Fruit fly (Drosophila melanogaster) whole organism, embryonic: ENCODE measurements around the gene CG3587.

Experiments
- CG10267 ChIP-seq: fragments of 200-800 bp; sonication (Bioruptor generic); optimal IDR thresholded peaks from 2 replicates; lab custom pipeline; 2018; ENCODE audit warnings: missing biosample characterization, mild to moderate bottlenecking, missing genetic modification characterization, moderate library complexity
- CG11247 ChIP-seq: fragments of 200-800 bp; sonication (Bioruptor generic); IDR thresholded peaks from 2 replicates; pipeline ENCODE4 v1.3.6; 2022; ENCODE audit warnings: missing biosample characterization, missing genetic modification characterization
- CG11696 ChIP-seq: fragments of 200-800 bp; sonication (Bioruptor generic); IDR thresholded peaks from 2 replicates; pipeline ENCODE4 v1.3.6; 2022; ENCODE audit warnings: missing biosample characterization, missing genetic modification characterization
- CG12744 ChIP-seq: fragments of 200-800 bp; sonication (Bioruptor generic); optimal IDR thresholded peaks from 2 replicates; lab custom pipeline; 2016; ENCODE audit warnings: missing biosample characterization, missing genetic modification characterization
- CG12769 ChIP-seq: fragments of 200-800 bp; sonication (Bioruptor generic); optimal IDR thresholded peaks from 2 replicates; lab custom pipeline; 2019; ENCODE audit warnings: missing biosample characterization, mild to moderate bottlenecking, missing genetic modification characterization, moderate library complexity
- CG1603 ChIP-seq: fragments of 200-800 bp; sonication (Bioruptor generic); optimal IDR thresholded peaks from 2 replicates; lab custom pipeline; 2019; ENCODE audit warnings: missing biosample characterization, mild to moderate bottlenecking, missing genetic modification characterization, moderate library complexity
- CG17359 ChIP-seq: fragments of 200-800 bp; sonication (Bioruptor generic); optimal IDR thresholded peaks from 3 replicates; lab custom pipeline; 2018; ENCODE audit warnings: missing biosample characterization, mild to moderate bottlenecking, missing genetic modification characterization, moderate library complexity
- CG17361 ChIP-seq: fragments of 200-800 bp; sonication (Bioruptor generic); IDR thresholded peaks from 3 replicates; pipeline ENCODE4 v1.3.6; 2022; ENCODE audit warnings: missing biosample characterization, missing genetic modification characterization
- CG17612 ChIP-seq: fragments of 200-800 bp; sonication (Bioruptor generic); IDR thresholded peaks from 2 replicates; pipeline ENCODE4 v1.3.6; 2022; ENCODE audit warnings: missing biosample characterization, missing genetic modification characterization
- CG17802 ChIP-seq: fragments of 200-800 bp; sonication (Bioruptor generic); optimal IDR thresholded peaks from 2 replicates; lab custom pipeline; 2018; ENCODE audit warnings: missing biosample characterization, mild to moderate bottlenecking, missing genetic modification characterization, moderate library complexity
- CG2120 ChIP-seq: fragments of 200-800 bp; sonication (Bioruptor generic); optimal IDR thresholded peaks from 3 replicates; lab custom pipeline; 2016; ENCODE audit warnings: missing biosample characterization, missing genetic modification characterization
- CG30403 ChIP-seq: fragments of 200-800 bp; sonication (Bioruptor generic); optimal IDR thresholded peaks from 3 replicates; lab custom pipeline; 2016; ENCODE audit warnings: missing biosample characterization, missing genetic modification characterization
- CG31224 ChIP-seq: fragments of 200-800 bp; sonication (Bioruptor generic); IDR thresholded peaks from 2 replicates; pipeline ENCODE4 v1.3.6; 2022; ENCODE audit warnings: missing biosample characterization, missing genetic modification characterization
- CG3281 ChIP-seq: fragments of 200-800 bp; sonication (Bioruptor generic); optimal IDR thresholded peaks from 3 replicates; lab custom pipeline; 2017; ENCODE audit warnings: missing biosample characterization, mild to moderate bottlenecking, missing genetic modification characterization
- CG34422 ChIP-seq: fragments of 200-800 bp; sonication (Bioruptor generic); IDR thresholded peaks from 3 replicates; pipeline ENCODE4 v1.3.6; 2022; ENCODE audit warnings: missing biosample characterization, missing genetic modification characterization
- CG43689 ChIP-seq: fragments of 200-800 bp; sonication (Bioruptor generic); IDR thresholded peaks from 2 replicates; pipeline ENCODE4 v1.3.6; 2022; ENCODE audit warnings: missing biosample characterization, missing genetic modification characterization
- CG4617 ChIP-seq: fragments of 200-800 bp; sonication (Bioruptor generic); optimal IDR thresholded peaks from 3 replicates; lab custom pipeline; 2016; ENCODE audit warnings: missing biosample characterization, missing genetic modification characterization, borderline replicate concordance
- CG5180 ChIP-seq: fragments of 200-800 bp; sonication (Bioruptor generic); optimal IDR thresholded peaks from 3 replicates; lab custom pipeline; 2017; ENCODE audit warnings: missing biosample characterization, missing genetic modification characterization, mild to moderate bottlenecking, moderate library complexity, missing genetic modification reagents
- CG6813 ChIP-seq: fragments of 200-800 bp; sonication (Bioruptor generic); optimal IDR thresholded peaks from 2 replicates; lab custom pipeline; 2017; ENCODE audit warnings: missing biosample characterization, missing genetic modification characterization, mild to moderate bottlenecking, moderate library complexity, missing genetic modification reagents
- CG8359 ChIP-seq: fragments of 200-800 bp; sonication (Bioruptor generic); optimal IDR thresholded peaks from 2 replicates; lab custom pipeline; 2017; ENCODE audit warnings: missing biosample characterization, mild to moderate bottlenecking, missing genetic modification characterization, borderline replicate concordance
- CG9609 ChIP-seq: fragments of 200-800 bp; sonication (Bioruptor generic); optimal IDR thresholded peaks from 3 replicates; lab custom pipeline; 2016; ENCODE audit warnings: missing biosample characterization, missing genetic modification characterization
- CrebB ChIP-seq: fragments of 200-800 bp; sonication (Bioruptor generic); optimal IDR thresholded peaks from 3 replicates; lab custom pipeline; 2018; ENCODE audit warnings: missing biosample characterization, mild to moderate bottlenecking, missing genetic modification characterization
- Deaf1 ChIP-seq: fragments of 200-800 bp; optimal IDR thresholded peaks from 3 replicates; lab custom pipeline; 2019; ENCODE audit warnings: missing biosample characterization, mild to moderate bottlenecking, missing genetic modification characterization, moderate library complexity
- Dip2 ChIP-seq: fragments of 200-800 bp; sonication (Bioruptor generic); IDR thresholded peaks from 2 replicates; pipeline ENCODE4 v1.3.6; 2022; ENCODE audit warnings: missing biosample characterization, missing genetic modification characterization
- Eip74EF ChIP-seq, 2 experiments: fragments of 200-800 bp in 1 of 2; fragments of >200 bp in 1 of 2; sonication (Bioruptor generic) in 1 of 2; optimal IDR thresholded peaks; 2 replicates each; lab custom pipeline; 2017 to 2019; ENCODE audit warnings: missing biosample characterization in 2 of 2, missing genetic modification characterization in 2 of 2, mild to moderate bottlenecking in 1 of 2, moderate library complexity in 1 of 2
- Ets65A ChIP-seq: fragments of 200-800 bp; sonication (Bioruptor generic); peaks from one replicate; lab custom pipeline; 2016; ENCODE audit warnings: missing biosample characterization, missing genetic modification characterization
- Fer2 ChIP-seq: fragments of 200-800 bp; sonication (Bioruptor generic); optimal IDR thresholded peaks from 2 replicates; lab custom pipeline; 2018; ENCODE audit warnings: missing biosample characterization, mild to moderate bottlenecking, missing genetic modification characterization, moderate library complexity
- Hmx ChIP-seq: fragments of 200-800 bp; sonication (Bioruptor generic); optimal IDR thresholded peaks from 2 replicates; lab custom pipeline; 2016; ENCODE audit warnings: missing biosample characterization, missing genetic modification characterization
- Mrtf ChIP-seq: fragments of 200-800 bp; sonication (Bioruptor generic); IDR thresholded peaks from 3 replicates; pipeline ENCODE4 v1.3.6; 2022; ENCODE audit warnings: missing biosample characterization, missing genetic modification characterization
- Rfx ChIP-seq: fragments of 200-800 bp; sonication (Bioruptor generic); IDR thresholded peaks from 2 replicates; pipeline ENCODE4 v1.3.6; 2022; ENCODE audit warnings: missing biosample characterization, missing genetic modification characterization
- Scr ChIP-seq: fragments of 200-800 bp; sonication (Bioruptor generic); IDR thresholded peaks from 2 replicates; pipeline ENCODE4 v1.3.6; 2022; ENCODE audit warnings: missing biosample characterization, missing genetic modification characterization; ENCODE audit not compliant: partially characterized antibody
- Vsx1 ChIP-seq: fragments of 200-800 bp; sonication (Bioruptor generic); optimal IDR thresholded peaks from 2 replicates; lab custom pipeline; 2017; ENCODE audit warnings: missing biosample characterization, mild to moderate bottlenecking, missing genetic modification characterization, missing genetic modification reagents
- al ChIP-seq: fragments of 200-800 bp; sonication (Bioruptor generic); IDR thresholded peaks from 2 replicates; pipeline ENCODE4 v1.3.6; 2022; ENCODE audit warnings: missing biosample characterization, missing genetic modification characterization
- ap ChIP-seq: fragments of 200-800 bp; sonication (Bioruptor generic); IDR thresholded peaks from 2 replicates; pipeline ENCODE4 v1.3.6; 2022; ENCODE audit warnings: missing biosample characterization, missing genetic modification characterization
- ara ChIP-seq: fragments of 200-800 bp; sonication (Bioruptor generic); IDR thresholded peaks from 2 replicates; pipeline ENCODE4 v1.3.6; 2022; ENCODE audit warnings: missing biosample characterization, missing genetic modification characterization
- cad ChIP-seq: fragments of >200 bp; optimal IDR thresholded peaks from 2 replicates; lab custom pipeline; 2017; ENCODE audit warnings: missing biosample characterization, missing genetic modification characterization
- cato ChIP-seq: fragments of 200-800 bp; sonication (Bioruptor generic); optimal IDR thresholded peaks from 2 replicates; lab custom pipeline; 2016; ENCODE audit warnings: missing biosample characterization, missing genetic modification characterization, borderline replicate concordance
- crol ChIP-seq: fragments of 200-800 bp; sonication (Bioruptor generic); IDR thresholded peaks from 2 replicates; pipeline ENCODE4 v1.3.6; 2022; ENCODE audit warnings: missing biosample characterization, missing genetic modification characterization
- eve ChIP-seq, 2 experiments: fragments of >200 bp; optimal IDR thresholded peaks; 2 replicates each; lab custom pipeline; 2017; ENCODE audit warnings: missing biosample characterization in 2 of 2, missing genetic modification characterization in 2 of 2
- fd64A ChIP-seq: fragments of 200-800 bp; sonication (Bioruptor generic); optimal IDR thresholded peaks from 3 replicates; lab custom pipeline; 2018; ENCODE audit warnings: missing biosample characterization, mild to moderate bottlenecking, missing genetic modification characterization
- fru ChIP-seq: fragments of >200 bp; optimal IDR thresholded peaks from 2 replicates; lab custom pipeline; 2017
- gem ChIP-seq: fragments of 200-800 bp; sonication (Bioruptor generic); optimal IDR thresholded peaks from 2 replicates; lab custom pipeline; 2019; ENCODE audit warnings: missing biosample characterization, mild to moderate bottlenecking, missing genetic modification characterization, moderate library complexity
- jumu ChIP-seq: fragments of 200-800 bp; sonication (Bioruptor generic); optimal IDR thresholded peaks from 3 replicates; lab custom pipeline; 2016; ENCODE audit warnings: missing biosample characterization, missing genetic modification characterization
- lilli ChIP-seq: fragments of 200-800 bp; sonication (Bioruptor generic); optimal IDR thresholded peaks from 3 replicates; lab custom pipeline; 2016; ENCODE audit warnings: missing biosample characterization, missing genetic modification characterization
- lov ChIP-seq, 2 experiments: fragments of 200-800 bp in 1 of 2; fragments of >200 bp in 1 of 2; sonication (Bioruptor generic) in 1 of 2; IDR thresholded peaks in 1 of 2; optimal IDR thresholded peaks in 1 of 2; 2 replicates in 1 of 2; 3 replicates in 1 of 2; pipeline versions ENCODE4 v1.3.6 to Lab custom; 2017 to 2022; ENCODE audit warnings: missing biosample characterization in 1 of 2, missing genetic modification characterization in 1 of 2
- maf-S ChIP-seq: fragments of 200-800 bp; sonication (Bioruptor generic); optimal IDR thresholded peaks from 2 replicates; lab custom pipeline; 2016; ENCODE audit warnings: missing biosample characterization, missing genetic modification characterization
- peb ChIP-seq: fragments of 200-800 bp; sonication (Bioruptor generic); IDR thresholded peaks from 2 replicates; pipeline ENCODE4 v1.3.6; 2022; ENCODE audit warnings: missing biosample characterization, missing genetic modification characterization
- pita ChIP-seq: fragments of 200-800 bp; sonication (Bioruptor generic); optimal IDR thresholded peaks from 2 replicates; lab custom pipeline; 2017; ENCODE audit warnings: missing biosample characterization, mild to moderate bottlenecking, missing genetic modification characterization
- sim ChIP-seq: fragments of 200-800 bp; sonication (Bioruptor generic); IDR thresholded peaks from 2 replicates; pipeline ENCODE4 v1.3.6; 2022; ENCODE audit warnings: missing biosample characterization, missing genetic modification characterization
- ssp ChIP-seq: fragments of 200-800 bp; sonication (Bioruptor generic); IDR thresholded peaks from 2 replicates; pipeline ENCODE4 v1.3.6; 2022; ENCODE audit warnings: missing biosample characterization, missing genetic modification characterization
- toy ChIP-seq: fragments of 200-800 bp; sonication (Bioruptor generic); IDR thresholded peaks from 2 replicates; pipeline ENCODE4 v1.3.6; 2022; ENCODE audit warnings: missing biosample characterization, missing genetic modification characterization

The CG3587 gene

dm6 chrX:1907727-1908264, 32.3 kb upstream of the CG3587 start, which contains the start of gene mip130 (continued):
- TF ChIP-seq Fer2 (tag; lab: Kevin White, UChicago) (no peak), Rfx (GFP tag; lab: Robert Waterston, UW) (peak; percentile 38), CG43689 (GFP tag; lab: Robert Waterston, UW) (no peak), CG12744 (GFP tag; lab: Kevin White, UChicago) (no peak), Mrtf (GFP tag; lab: Robert Waterston, UW) (no peak), fru (lab: Kevin White, UChicago) (no peak), CrebB (no peak), eve (GFP tag; optimal IDR thresholded peaks at IDR 0.05; lab: Kevin White, UChicago) (no peak), Vsx1 (GFP tag; lab: Kevin White, UChicago) (no peak), CG3281 (GFP tag; lab: Kevin White, UChicago) (peak; percentile 41), Hmx (GFP tag; lab: Kevin White, UChicago) (no peak), CG31224 (GFP tag; lab: Robert Waterston, UW) (no peak), ara (no peak), Scr (GFP tag; lab: Robert Waterston, UW) (peak; percentile 78), CG9609 (GFP tag; lab: Kevin White, UChicago) (no peak), CG11247 (GFP tag; lab: Robert Waterston, UW) (peak; percentile 32; the same call in 1 of the 2 replicates), ssp (GFP tag; lab: Robert Waterston, UW) (peak; percentile 42; the same call in 1 of the 2 replicates), CG11696 (GFP tag; lab: Robert Waterston, UW) (no peak), CG5180 (GFP tag; lab: Kevin White, UChicago) (no peak), peb (GFP tag; lab: Robert Waterston, UW) (peak; percentile 30; the same call in 1 of the 2 replicates), lov (optimal IDR thresholded peaks at IDR 0.05; lab: Kevin White, UChicago) (no peak), lov (GFP tag; IDR thresholded peaks at IDR 0.05; lab: Robert Waterston, UW) (no peak), cad (no peak), CG4617 (peak; percentile 46), Deaf1 (tag; lab: Kevin White, UChicago) (peak; percentile 15), CG17359 (tag; lab: Kevin White, UChicago) (peak; percentile 55), gem (tag; lab: Kevin White, UChicago) (no peak), Ets65A (GFP tag; lab: Kevin White, UChicago) (peak; percentile 88), crol (no peak), CG8359 (GFP tag; lab: Kevin White, UChicago) (no peak), CG10267 (tag; lab: Kevin White, UChicago) (peak; percentile 25), toy (GFP tag; lab: Robert Waterston, UW) (no peak), CG6813 (GFP tag; lab: Kevin White, UChicago) (no peak), CG12769 (tag; lab: Kevin White, UChicago) (no peak), CG17612 (GFP tag; lab: Robert Waterston, UW) (no peak), sim (GFP tag; lab: Robert Waterston, UW) (no peak), CG2120 (GFP tag; lab: Kevin White, UChicago) (peak; percentile 57), Dip2 (GFP tag; lab: Robert Waterston, UW) (no peak), CG34422 (GFP tag; lab: Robert Waterston, UW) (peak; percentile 54; the same call in 1 of the 3 replicates), CG30403 (peak; percentile 27), CG17802 (tag; lab: Kevin White, UChicago) (no peak), maf-S (GFP tag; lab: Kevin White, UChicago) (no peak), al (GFP tag; lab: Robert Waterston, UW) (0 out of 2 replicates have a peak, but pooled peaks have one; percentile 34), jumu (peak; percentile 61), CG1603 (tag; lab: Kevin White, UChicago) (peak; percentile 50), cato (GFP tag; lab: Kevin White, UChicago) (no peak), fd64A (GFP tag; lab: Kevin White, UChicago) (no peak), CG17361 (GFP tag; lab: Robert Waterston, UW) (no peak; the same call in 1 of the 3 replicates), lilli (GFP tag; lab: Kevin White, UChicago) (peak; percentile 11), Eip74EF (GFP tag; optimal IDR thresholded peaks at IDR 0.05; lab: Kevin White, UChicago) (no peak), pita (GFP tag; lab: Kevin White, UChicago) (no peak), ap (GFP tag; lab: Robert Waterston, UW) (no peak)
